Worm (Caenorhabditis elegans): ENCODE measurements around the gene nas-39.

The nas-39 gene

DNA sequence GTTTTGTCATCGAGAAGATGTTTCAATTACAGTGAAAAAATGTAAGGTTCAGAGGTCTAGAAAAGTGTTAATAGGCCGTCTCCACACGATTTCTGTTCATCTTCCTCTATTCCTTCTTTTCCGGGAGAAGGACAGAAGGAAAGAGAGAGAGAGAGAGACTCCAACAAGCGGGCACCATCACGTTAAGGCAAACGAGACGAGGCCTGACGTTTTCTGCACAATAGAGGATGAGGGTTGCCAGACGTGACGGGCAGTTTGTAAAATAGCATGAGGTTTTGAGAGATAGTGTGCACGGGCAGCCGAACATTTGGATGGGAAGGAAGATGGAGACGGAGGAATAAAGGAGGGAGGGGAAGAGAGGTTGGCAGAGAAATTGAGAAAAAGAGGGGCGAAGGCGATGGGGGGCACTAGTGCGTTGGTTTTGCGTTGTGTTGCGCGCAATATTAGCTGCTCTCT, 10.9 kb upstream of the nas-39 start, which contains the start of gene twf-2 (continued):
- no peak for TF ChIP-seq sptf-1 (tag; optimal IDR thresholded peaks at IDR 0.05)
- TF ChIP-seq efl-1 (optimal IDR thresholded peaks at IDR 0.05): peak; percentile 47 to 71
- TF ChIP-seq efl-1 (GFP tag; optimal IDR thresholded peaks at IDR 0.05 in 1 of 2): no peak
- TF ChIP-seq hpl-2 (GFP tag; optimal IDR thresholded peaks at IDR 0.05): no peak
- TF ChIP-seq unc-30 (tag; optimal IDR thresholded peaks at IDR 0.05): no peak
- TF ChIP-seq isw-1 (GFP tag; IDR thresholded peaks at IDR 0.05): peak; percentile 46
- TF ChIP-seq vab-15 (tag; optimal IDR thresholded peaks at IDR 0.05): no peak
- TF ChIP-seq ceh-82 (tag; optimal IDR thresholded peaks at IDR 0.05): peak; percentile 4 to 86 (median 74)
- TF ChIP-seq nhr-11 (tag; optimal IDR thresholded peaks at IDR 0.05): no peak
- peak; percentile 51 for TF ChIP-seq ztf-4 (tag; optimal IDR thresholded peaks at IDR 0.05)
- no peak for TF ChIP-seq Y116A8C.19 (tag; optimal IDR thresholded peaks at IDR 0.05; ENCODE audit: borderline replicate concordance)
- peak; percentile 69 for TF ChIP-seq jun-1 (tag; optimal IDR thresholded peaks at IDR 0.05)
- no peak for TF ChIP-seq hlh-17 (GFP tag; optimal IDR thresholded peaks at IDR 0.05; ENCODE audit: borderline replicate concordance)
- TF ChIP-seq zip-4 (GFP tag; optimal IDR thresholded peaks at IDR 0.05): no peak
- no peak for TF ChIP-seq aly-2 (tag; optimal IDR thresholded peaks at IDR 0.05)
- TF ChIP-seq grh-1 (GFP tag; IDR thresholded peaks at IDR 0.05): peak; percentile 11; the same call in 1 of the 2 replicates
- TF ChIP-seq snpc-4 (tag; optimal IDR thresholded peaks at IDR 0.05): peak; percentile 55
- TF ChIP-seq ceh-8 (GFP tag; optimal IDR thresholded peaks at IDR 0.05): peak; percentile 45
- TF ChIP-seq nhr-20 (tag; optimal IDR thresholded peaks at IDR 0.05): peak; percentile 77
- TF ChIP-seq ceh-90 (tag; optimal IDR thresholded peaks at IDR 0.05): no peak
- peak; percentile 86 for TF ChIP-seq snu-23 (GFP tag; optimal IDR thresholded peaks at IDR 0.05)
- TF ChIP-seq lin-13 (GFP tag; optimal IDR thresholded peaks at IDR 0.05): no peak
- no peak for TF ChIP-seq lin-15B (tag; optimal IDR thresholded peaks at IDR 0.05)
- TF ChIP-seq tlp-1 (tag; optimal IDR thresholded peaks at IDR 0.05): no peak
- peak; percentile 10 for TF ChIP-seq irx-1 (tag; optimal IDR thresholded peaks at IDR 0.05)
- TF ChIP-seq aha-1 (tag; optimal IDR thresholded peaks at IDR 0.05): no peak
- peak; percentile 38 for TF ChIP-seq nhr-77 (tag; optimal IDR thresholded peaks at IDR 0.05)
- peak in 1 of 2 experiments; percentile 64 for TF ChIP-seq egl-27 (tag; optimal IDR thresholded peaks at IDR 0.05)
- peak; percentile 69 for TF ChIP-seq nhr-19 (GFP tag; conservative IDR thresholded peaks at IDR 0.05)
- no peak for TF ChIP-seq hlh-4 (tag; optimal IDR thresholded peaks at IDR 0.05)
- TF ChIP-seq lin-35 (GFP tag; optimal IDR thresholded peaks at IDR 0.05): peak; percentile 24 to 61
- no peak for TF ChIP-seq lin-39 (tag; optimal IDR thresholded peaks at IDR 0.05)
- TF ChIP-seq ztf-11 (tag; optimal IDR thresholded peaks at IDR 0.05): peak in 1 of 2 experiments; percentile 11
- TF ChIP-seq unc-98 (GFP tag; IDR thresholded peaks at IDR 0.05): no peak
- no peak for TF ChIP-seq nhr-85 (tag)
- no peak for TF ChIP-seq alr-1 (tag; optimal IDR thresholded peaks at IDR 0.05; ENCODE audit: borderline replicate concordance)
- TF ChIP-seq pqm-1 (tag; optimal IDR thresholded peaks at IDR 0.05): no peak
- TF ChIP-seq lsy-2 (tag; optimal IDR thresholded peaks at IDR 0.05): peak; percentile 56 to 75
- peak in 2 of 3 experiments; percentile 13 to 22 for TF ChIP-seq dpl-1 (GFP tag; optimal IDR thresholded peaks at IDR 0.05)
- peak; percentile 80 for TF ChIP-seq swsn-7 (tag; optimal IDR thresholded peaks at IDR 0.05)
- peak; percentile 74 for TF ChIP-seq blmp-1 (tag; optimal IDR thresholded peaks at IDR 0.05)
- TF ChIP-seq lin-14 (GFP tag; optimal IDR thresholded peaks at IDR 0.05): peak; percentile 97
- no peak for TF ChIP-seq ces-1 (GFP tag; optimal IDR thresholded peaks at IDR 0.05)
- TF ChIP-seq nhr-90 (tag; optimal IDR thresholded peaks at IDR 0.05; ENCODE audit: poor library complexity): peak; percentile 40
- TF ChIP-seq nhr-237 (tag; optimal IDR thresholded peaks at IDR 0.05): peak; percentile 7
- TF ChIP-seq xbp-1 (tag; optimal IDR thresholded peaks at IDR 0.05): peak; percentile 56
- peak; percentile 63 for TF ChIP-seq lir-3 (tag; optimal IDR thresholded peaks at IDR 0.05; ENCODE audit: poor library complexity)
- TF ChIP-seq C16A3.4 (tag; optimal IDR thresholded peaks at IDR 0.05): peak; percentile 59
- no peak for TF ChIP-seq C04F5.9 (tag; optimal IDR thresholded peaks at IDR 0.05)
- TF ChIP-seq ceh-88 (GFP tag; IDR thresholded peaks at IDR 0.05): no peak
- no peak for TF ChIP-seq nhr-12 (tag; optimal IDR thresholded peaks at IDR 0.05)
- TF ChIP-seq mep-1 (tag; optimal IDR thresholded peaks at IDR 0.05): peak; percentile 70
- TF ChIP-seq sup-37 (GFP tag; optimal IDR thresholded peaks at IDR 0.05): no peak
